Worm (Caenorhabditis elegans) whole organism, young adult: Measurements from ENCODE around the gene F13D12.5.

ENCODE experiments used
- B0035.1 ChIP-seq: sonication (generic microtip); optimal IDR thresholded peaks from 2 replicates; lab custom pipeline; 2016; ENCODE audit warnings: missing genetic modification characterization, mild to moderate bottlenecking, missing compliant biosample characterization, missing genotype, missing genetic modification reagents
- C17E4.6 ChIP-seq: fragments of 200-800 bp; sonication (Bioruptor generic); IDR thresholded peaks from 2 replicates; pipeline ENCODE4 v1.3.6; 2022; ENCODE audit warnings: missing genetic modification reagents, missing genetic modification characterization, missing compliant biosample characterization
- F10E7.11 ChIP-seq: sonication (generic microtip); optimal IDR thresholded peaks from 2 replicates; lab custom pipeline; 2017; ENCODE audit warnings: mild to moderate bottlenecking, missing genetic modification characterization, moderate library complexity, missing compliant biosample characterization
- F37B4.10 ChIP-seq: fragments of 200-800 bp; sonication (Bioruptor generic); IDR thresholded peaks from 2 replicates; pipeline ENCODE4 v1.3.6; 2022; ENCODE audit warnings: missing genetic modification characterization, missing compliant biosample characterization
- F39B2.1 ChIP-seq: fragments of 200-800 bp; sonication (Bioruptor generic); IDR thresholded peaks from 2 replicates; pipeline ENCODE4 v1.3.6; 2022; ENCODE audit warnings: missing genetic modification reagents, missing genetic modification characterization, missing compliant biosample characterization
- F57C9.4 ChIP-seq: sonication (generic microtip); optimal IDR thresholded peaks from 2 replicates; lab custom pipeline; 2017; ENCODE audit warnings: mild to moderate bottlenecking, missing genetic modification characterization, missing compliant biosample characterization
- Y95B8A.8 ChIP-seq: fragments of 200-800 bp; sonication (Bioruptor generic); IDR thresholded peaks from 2 replicates; pipeline ENCODE4 v1.3.6; 2022; ENCODE audit warnings: missing genetic modification reagents, missing genetic modification characterization, missing compliant biosample characterization
- ZK185.1 ChIP-seq: sonication (generic microtip); optimal IDR thresholded peaks from 2 replicates; lab custom pipeline; 2016; ENCODE audit warnings: mild to moderate bottlenecking, missing genetic modification characterization, missing compliant biosample characterization; ENCODE audit not compliant: poor library complexity, severe bottlenecking
- aptf-3 ChIP-seq: fragments of 200-800 bp; sonication (Bioruptor generic); IDR thresholded peaks from 2 replicates; pipeline ENCODE4 v1.3.6; 2022; ENCODE audit warnings: missing genetic modification characterization, missing compliant biosample characterization
- athp-1 ChIP-seq: sonication (generic microtip); optimal IDR thresholded peaks from 2 replicates; lab custom pipeline; 2017; ENCODE audit warnings: mild to moderate bottlenecking, missing genetic modification characterization, missing compliant biosample characterization
- cebp-1 ChIP-seq, 2 experiments: fragments of 200-800 bp in 1 of 2; sonication (Bioruptor generic) in 1 of 2; sonication (generic microtip) in 1 of 2; IDR thresholded peaks in 1 of 2; optimal IDR thresholded peaks in 1 of 2; 2 replicates each; pipeline versions ENCODE4 v1.3.6 to Lab custom; 2017 to 2022; ENCODE audit warnings: missing compliant biosample characterization in 2 of 2, missing genetic modification characterization in 2 of 2, mild to moderate bottlenecking in 1 of 2, missing genetic modification reagents in 1 of 2, moderate library complexity in 1 of 2
- cebp-2 ChIP-seq: fragments of 200-800 bp; sonication (Bioruptor generic); IDR thresholded peaks from 2 replicates; pipeline ENCODE4 v1.3.6; 2022; ENCODE audit warnings: missing genetic modification characterization, missing compliant biosample characterization
- ceh-27 ChIP-seq: fragments of 200-800 bp; sonication (Bioruptor generic); optimal IDR thresholded peaks from 2 replicates; lab custom pipeline; 2018; ENCODE audit warnings: mild to moderate bottlenecking, missing genetic modification characterization, moderate library complexity, missing compliant biosample characterization
- ceh-79 ChIP-seq: sonication (generic microtip); optimal IDR thresholded peaks from 2 replicates; lab custom pipeline; 2017; ENCODE audit warnings: mild to moderate bottlenecking, missing genetic modification characterization, missing compliant biosample characterization
- dox-1 ChIP-seq: fragments of 200-800 bp; sonication (Bioruptor generic); IDR thresholded peaks from 2 replicates; pipeline ENCODE4 v1.3.6; 2022; ENCODE audit warnings: missing genetic modification reagents, missing genetic modification characterization, missing compliant biosample characterization
- egl-44 ChIP-seq: fragments of 200-800 bp; sonication (Bioruptor generic); IDR thresholded peaks from 2 replicates; pipeline ENCODE4 v1.3.6; 2022; ENCODE audit warnings: missing genetic modification reagents, missing genetic modification characterization, missing compliant biosample characterization
- egrh-3 ChIP-seq: fragments of 200-800 bp; sonication (Bioruptor generic); IDR thresholded peaks from 2 replicates; pipeline ENCODE4 v1.3.6; 2022; ENCODE audit warnings: missing genetic modification reagents, missing genetic modification characterization, missing compliant biosample characterization
- ekl-4 ChIP-seq: fragments of 200-800 bp; sonication (Bioruptor generic); IDR thresholded peaks from 2 replicates; pipeline ENCODE4 v1.3.6; 2022; ENCODE audit warnings: missing genetic modification reagents, missing genetic modification characterization, missing compliant biosample characterization
- ets-4 ChIP-seq: fragments of 200-800 bp; sonication (Bioruptor generic); optimal IDR thresholded peaks from 2 replicates; lab custom pipeline; 2018; ENCODE audit warnings: mild to moderate bottlenecking, missing genetic modification characterization, missing compliant biosample characterization
- gei-17 ChIP-seq: fragments of 200-800 bp; sonication (Bioruptor generic); optimal IDR thresholded peaks from 2 replicates; lab custom pipeline; 2018; ENCODE audit warnings: mild to moderate bottlenecking, missing genetic modification characterization, missing compliant biosample characterization
- hmg-1.2 ChIP-seq: fragments of 200-800 bp; sonication (Bioruptor generic); IDR thresholded peaks from 2 replicates; pipeline ENCODE4 v1.3.6; 2022; ENCODE audit warnings: missing genetic modification reagents, missing genetic modification characterization, missing compliant biosample characterization
- hsf-1 ChIP-seq: fragments of 200-800 bp; sonication (Bioruptor generic); IDR thresholded peaks from 2 replicates; pipeline ENCODE4 v1.3.6; 2022; ENCODE audit warnings: missing genetic modification reagents, missing genetic modification characterization, missing compliant biosample characterization
- let-607 ChIP-seq, 2 experiments: fragments of 200-800 bp in 1 of 2; sonication (Bioruptor generic) in 1 of 2; sonication (generic microtip) in 1 of 2; optimal IDR thresholded peaks; 2 replicates each; lab custom pipeline; 2016 to 2018; ENCODE audit warnings: mild to moderate bottlenecking in 2 of 2, missing compliant biosample characterization in 2 of 2, missing genetic modification characterization in 2 of 2, moderate library complexity in 2 of 2, missing genotype in 1 of 2
- lin-26 ChIP-seq: fragments of 200-800 bp; sonication (Bioruptor generic); IDR thresholded peaks from 2 replicates; pipeline ENCODE4 v1.3.6; 2022; ENCODE audit warnings: missing genetic modification reagents, missing genetic modification characterization, missing compliant biosample characterization
- lin-35 ChIP-seq, 3 experiments: fragments of 150-350 bp in 2 of 3; sonication (generic microtip) in 1 of 3; optimal IDR thresholded peaks; 2 replicates each; lab custom pipeline; 2014 to 2018; ENCODE audit warnings: missing biosample characterization in 3 of 3, missing genetic modification characterization in 3 of 3, missing genetic modification reagents in 3 of 3
- lin-40 ChIP-seq: sonication (generic microtip); optimal IDR thresholded peaks from 2 replicates; lab custom pipeline; 2016; ENCODE audit warnings: missing genetic modification characterization, mild to moderate bottlenecking, missing compliant biosample characterization, missing genotype, missing genetic modification reagents
- lsy-27 ChIP-seq: sonication (generic microtip); optimal IDR thresholded peaks from 2 replicates; lab custom pipeline; 2017; ENCODE audit warnings: missing genetic modification characterization, mild to moderate bottlenecking, missing compliant biosample characterization, antibody characterized with exemption, missing genotype, borderline replicate concordance; ENCODE audit not compliant: insufficient read depth
- mcd-1 ChIP-seq: fragments of 200-800 bp; sonication (Bioruptor generic); IDR thresholded peaks from 2 replicates; pipeline ENCODE4 v1.3.6; 2022; ENCODE audit warnings: missing genetic modification reagents, missing genetic modification characterization, missing compliant biosample characterization
- mes-4 ChIP-seq: sonication (generic microtip); optimal IDR thresholded peaks from 2 replicates; lab custom pipeline; 2016; ENCODE audit warnings: missing genotype, missing genetic modification characterization, missing compliant biosample characterization
- mxl-1 ChIP-seq: sonication (generic microtip); optimal IDR thresholded peaks from 2 replicates; lab custom pipeline; 2016; ENCODE audit warnings: missing genetic modification characterization, missing compliant biosample characterization
- nfyb-1 ChIP-seq: fragments of 200-800 bp; sonication (Bioruptor generic); IDR thresholded peaks from 2 replicates; pipeline ENCODE4 v1.3.6; 2022; ENCODE audit warnings: missing genetic modification reagents, missing genetic modification characterization, missing compliant biosample characterization
- nhr-80 ChIP-seq: sonication (generic microtip); optimal IDR thresholded peaks from 2 replicates; lab custom pipeline; 2016; ENCODE audit warnings: missing genetic modification characterization, missing compliant biosample characterization
- nhr-90 ChIP-seq: sonication (generic microtip); optimal IDR thresholded peaks from 2 replicates; lab custom pipeline; 2016; ENCODE audit warnings: missing genotype, mild to moderate bottlenecking, missing genetic modification characterization, missing compliant biosample characterization
- pbrm-1 ChIP-seq: fragments of 200-800 bp; sonication (Bioruptor generic); IDR thresholded peaks from 2 replicates; pipeline ENCODE4 v1.3.6; 2022; ENCODE audit warnings: missing genetic modification reagents, missing genetic modification characterization, missing compliant biosample characterization
- rec-8 ChIP-seq, 2 experiments: sonication (generic microtip); optimal IDR thresholded peaks; 2 replicates each; lab custom pipeline; 2016; ENCODE audit warnings: mild to moderate bottlenecking in 2 of 2, missing genetic modification characterization in 2 of 2, missing genetic modification reagents in 2 of 2, missing genotype in 2 of 2, missing biosample characterization in 1 of 2, missing compliant biosample characterization in 1 of 2, moderate library complexity in 1 of 2
- repo-1 ChIP-seq: sonication (generic microtip); optimal IDR thresholded peaks from 2 replicates; lab custom pipeline; 2017; ENCODE audit warnings: mild to moderate bottlenecking, missing genetic modification characterization, missing compliant biosample characterization
- snpc-4 ChIP-seq, 5 experiments: fragments of 150-350 bp in 1 of 5; sonication (generic microtip) in 4 of 5; optimal IDR thresholded peaks; 2 replicates each; lab custom pipeline; 2014 to 2018; ENCODE audit warnings: missing genetic modification characterization in 5 of 5, missing biosample characterization in 3 of 5, antibody characterized with exemption in 2 of 5, mild to moderate bottlenecking in 2 of 5, missing compliant biosample characterization in 2 of 5, missing genotype in 2 of 5, moderate library complexity in 2 of 5, missing genetic modification reagents in 1 of 5
- somi-1 ChIP-seq: fragments of 200-800 bp; sonication (Bioruptor generic); optimal IDR thresholded peaks from 2 replicates; lab custom pipeline; 2018; ENCODE audit warnings: mild to moderate bottlenecking, missing genetic modification characterization, missing compliant biosample characterization
- xnd-1 ChIP-seq: sonication (generic microtip); optimal IDR thresholded peaks from 2 replicates; lab custom pipeline; 2016; ENCODE audit warnings: missing genotype, missing genetic modification reagents, missing genetic modification characterization, missing compliant biosample characterization
- zfh-2 ChIP-seq: fragments of 200-800 bp; sonication (Bioruptor generic); conservative IDR thresholded peaks from 2 replicates; pipeline ENCODE4 v1.3.6; 2022; ENCODE audit warnings: missing genetic modification reagents, missing genetic modification characterization, missing compliant biosample characterization
- zim-3 ChIP-seq: sonication (generic microtip); optimal IDR thresholded peaks from 2 replicates; lab custom pipeline; 2017; ENCODE audit warnings: mild to moderate bottlenecking, missing genetic modification characterization, moderate library complexity, missing compliant biosample characterization

Gene F13D12.5

DNA sequence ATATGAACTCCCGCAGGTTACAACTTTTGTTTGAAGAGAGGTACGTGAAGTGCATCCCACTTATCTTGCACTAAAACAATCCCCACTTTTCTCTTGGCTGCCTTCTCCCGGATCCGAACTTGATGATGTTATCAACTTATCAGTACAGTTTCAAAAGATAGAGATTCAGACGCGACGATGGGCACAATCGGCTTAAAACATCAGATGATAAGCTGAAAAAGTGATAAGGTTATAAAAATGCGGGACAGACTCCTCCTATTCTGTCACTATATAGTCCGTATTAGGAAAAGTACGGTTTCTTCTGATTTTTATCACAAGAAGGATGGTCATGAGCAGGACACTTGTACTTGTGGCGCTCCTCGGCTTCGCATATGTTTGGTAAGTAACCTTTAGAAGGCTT lies 12.6 kb downstream of the F13D12.5 start, which contains the start of gene ctsa-1.2:
TSS of gene ctsa-1.2 (plus strand) at position 160 of the 400 bp plus-strand sequence.
- TF ChIP-seq egl-44 (GFP tag; lab: Robert Waterston, UW): no peak
- peak; percentile 1 for TF ChIP-seq ets-4
- TF ChIP-seq nhr-80 (tag; lab: Kevin White, UChicago): peak; percentile 68

DNA sequence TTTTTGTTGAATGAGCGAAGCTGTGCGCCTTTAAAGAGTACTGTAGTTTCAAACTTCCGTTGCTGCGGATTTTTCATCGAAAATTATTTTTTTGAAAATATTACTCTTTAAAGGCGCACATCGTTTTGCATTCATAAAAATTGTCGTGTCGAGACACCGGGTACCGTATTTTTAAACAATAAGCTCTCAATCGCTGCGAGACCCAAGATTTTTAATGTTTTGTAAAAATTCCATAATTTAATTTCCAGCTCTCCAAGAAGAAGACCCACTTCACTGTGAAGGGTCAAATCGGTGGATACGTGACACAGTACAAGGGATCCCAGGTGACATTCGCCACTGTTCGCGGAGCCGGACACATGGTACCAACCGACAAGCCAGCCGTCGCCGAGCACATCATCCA lies 15.7 kb downstream of the F13D12.5 start:
- TF ChIP-seq ceh-79 (tag; lab: Kevin White, UChicago) (peak; percentile 33), egl-44 (GFP tag; lab: Robert Waterston, UW) (no peak), rec-8 (tag; optimal IDR thresholded peaks at IDR 0.05; lab: Kevin White, UChicago) (peak in 1 of 2 experiments; percentile 26), somi-1 (GFP tag; lab: Kevin White, UChicago) (no peak), repo-1 (tag; lab: Kevin White, UChicago) (peak; percentile 11), ekl-4 (0 out of 2 replicates have a peak, but pooled peaks have one; percentile 7), mcd-1 (GFP tag; lab: Robert Waterston, UW) (0 out of 2 replicates have a peak, but pooled peaks have one; percentile 7), pbrm-1 (GFP tag; lab: Robert Waterston, UW) (no peak), C17E4.6 (0 out of 2 replicates have a peak, but pooled peaks have one; percentile 15), zfh-2 (0 out of 2 replicates have a peak, but pooled peaks have one; percentile 23), cebp-2 (GFP tag; lab: Robert Waterston, UW) (peak; percentile 56; the same call in 1 of the 2 replicates)

DNA sequence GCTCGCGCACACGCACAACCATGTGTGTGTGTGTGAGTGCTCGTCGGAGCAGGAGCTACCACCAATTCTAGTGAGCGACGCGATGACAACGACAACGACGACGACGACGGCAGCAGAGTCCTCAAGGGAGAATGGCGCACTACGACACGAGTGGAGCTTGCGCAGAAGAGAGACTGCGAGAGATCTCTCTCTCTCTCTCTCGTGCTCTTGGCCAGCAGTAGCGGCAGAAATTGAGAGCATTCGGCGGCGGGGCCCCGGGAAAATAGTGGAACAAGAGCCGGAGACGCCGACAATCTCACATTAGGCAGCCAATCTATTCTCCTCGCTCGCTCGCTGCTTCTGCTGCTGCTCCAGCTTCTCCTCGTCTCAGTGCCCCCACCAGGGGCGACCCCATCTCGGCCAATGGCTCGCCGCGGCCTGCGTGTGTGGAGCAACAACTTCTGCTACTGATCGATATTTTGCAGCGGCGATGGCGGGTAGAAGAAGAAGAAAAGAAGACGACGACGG lies 20.2 kb downstream of the F13D12.5 start:
- no peak for TF ChIP-seq hsf-1
- peak; percentile 39 for TF ChIP-seq hmg-1.2 (GFP tag; lab: Robert Waterston, UW)
- TF ChIP-seq ekl-4: peak; percentile 55
- peak; percentile 52 for TF ChIP-seq repo-1 (tag; lab: Kevin White, UChicago)
- TF ChIP-seq gei-17 (GFP tag; lab: Kevin White, UChicago): peak; percentile 33
- no peak for TF ChIP-seq C17E4.6
- peak; percentile 8 for TF ChIP-seq nhr-90 (tag; lab: Kevin White, UChicago)
- no peak for TF ChIP-seq lsy-27 (tag; lab: Kevin White, UChicago)
- TF ChIP-seq zfh-2: peak; percentile 99
- TF ChIP-seq F57C9.4 (tag; lab: Kevin White, UChicago): peak; percentile 30
- TF ChIP-seq F37B4.10 (GFP tag; lab: Robert Waterston, UW): 0 out of 2 replicates have a peak, but pooled peaks have one; percentile 48
- peak; percentile 72 for TF ChIP-seq zim-3 (tag; lab: Kevin White, UChicago)
- TF ChIP-seq B0035.1: peak; percentile 54
- TF ChIP-seq athp-1 (tag; lab: Kevin White, UChicago): peak; percentile 36
- TF ChIP-seq ceh-27 (GFP tag; lab: Kevin White, UChicago): peak; percentile 8
- TF ChIP-seq lin-35 (GFP tag; optimal IDR thresholded peaks at IDR 0.05; lab: Kevin White, UChicago): peak in 1 of 3 experiments; percentile 41
- TF ChIP-seq lin-40 (tag; lab: Kevin White, UChicago): peak; percentile 66
- TF ChIP-seq egrh-3 (GFP tag; lab: Robert Waterston, UW): peak; percentile 94
- TF ChIP-seq F10E7.11 (tag; lab: Kevin White, UChicago): peak; percentile 35
- TF ChIP-seq dox-1: peak; percentile 37; the same call in 1 of the 2 replicates
- TF ChIP-seq Y95B8A.8 (GFP tag; lab: Robert Waterston, UW): no peak
- TF ChIP-seq lin-26 (GFP tag; lab: Robert Waterston, UW): 0 out of 2 replicates have a peak, but pooled peaks have one; percentile 44
- no peak for TF ChIP-seq F39B2.1 (GFP tag; lab: Robert Waterston, UW)
- no peak for TF ChIP-seq mes-4 (tag; lab: Kevin White, UChicago)
- TF ChIP-seq cebp-1 (GFP tag; IDR thresholded peaks at IDR 0.05; lab: Robert Waterston, UW): no peak
- TF ChIP-seq cebp-1 (tag; optimal IDR thresholded peaks at IDR 0.05; lab: Kevin White, UChicago): peak; percentile 69
- no peak for TF ChIP-seq aptf-3 (GFP tag; lab: Robert Waterston, UW)
- 0 out of 2 replicates have a peak, but pooled peaks have one; percentile 24 for TF ChIP-seq nfyb-1 (GFP tag; lab: Robert Waterston, UW)
- TF ChIP-seq let-607 (tag; optimal IDR thresholded peaks at IDR 0.05; lab: Kevin White, UChicago): peak in 1 of 2 experiments; percentile 18
- TF ChIP-seq mxl-1: no peak
- TF ChIP-seq ZK185.1 (tag; lab: Kevin White, UChicago): peak; percentile 48
- no peak for TF ChIP-seq xnd-1 (tag; lab: Kevin White, UChicago)
- no peak for TF ChIP-seq snpc-4 (GFP tag; optimal IDR thresholded peaks at IDR 0.05; lab: Kevin White, UChicago)
- TF ChIP-seq snpc-4 (tag; optimal IDR thresholded peaks at IDR 0.05; lab: Kevin White, UChicago): peak in 1 of 4 experiments; percentile 45
